Worm (Caenorhabditis elegans) whole organism, mixed stage, embryonic: ENCODE measurements around the gene F41G3.10.

Experiments used
- M03D4.4 ChIP-seq: sonication (generic microtip); optimal IDR thresholded peaks from 2 replicates; lab custom pipeline; 2017; ENCODE audit warnings: mild to moderate bottlenecking, missing genetic modification characterization, missing compliant biosample characterization
- bed-3 ChIP-seq: fragments of 200-800 bp; sonication (Bioruptor generic); optimal IDR thresholded peaks from 3 replicates; lab custom pipeline; 2018; ENCODE audit warnings: mild to moderate bottlenecking, missing genetic modification characterization, moderate library complexity, missing compliant biosample characterization
- blmp-1 ChIP-seq: fragments of 150-350 bp; optimal IDR thresholded peaks from 2 replicates; lab custom pipeline; 2014; ENCODE audit warnings: missing biosample characterization, missing genetic modification characterization
- ceh-39 ChIP-seq: fragments of 150-350 bp; optimal IDR thresholded peaks from 2 replicates; lab custom pipeline; 2014; ENCODE audit warnings: missing biosample characterization, missing genetic modification characterization
- ceh-43 ChIP-seq: fragments of 200-800 bp; sonication (Bioruptor generic); optimal IDR thresholded peaks from 2 replicates; lab custom pipeline; 2018; ENCODE audit warnings: mild to moderate bottlenecking, missing genetic modification characterization, moderate library complexity, missing compliant biosample characterization
- ceh-83 ChIP-seq: fragments of 200-800 bp; sonication (Bioruptor generic); optimal IDR thresholded peaks from 2 replicates; lab custom pipeline; 2018; ENCODE audit warnings: mild to moderate bottlenecking, missing genetic modification characterization, missing compliant biosample characterization
- ces-1 ChIP-seq: fragments of 150-350 bp; optimal IDR thresholded peaks from 2 replicates; lab custom pipeline; 2014; ENCODE audit warnings: missing biosample characterization, missing genetic modification reagents, missing genetic modification characterization
- cnd-1 ChIP-seq: fragments of 200-800 bp; sonication (Bioruptor generic); optimal IDR thresholded peaks from 2 replicates; lab custom pipeline; 2018; ENCODE audit warnings: mild to moderate bottlenecking, missing genetic modification characterization, missing compliant biosample characterization
- drap-1 ChIP-seq: fragments of 200-800 bp; sonication (Bioruptor generic); optimal IDR thresholded peaks from 3 replicates; lab custom pipeline; 2018; ENCODE audit warnings: mild to moderate bottlenecking, missing genetic modification characterization, missing compliant biosample characterization
- elt-1 ChIP-seq: sonication (generic microtip); optimal IDR thresholded peaks from 2 replicates; lab custom pipeline; 2017; ENCODE audit warnings: missing genetic modification characterization, mild to moderate bottlenecking, missing compliant biosample characterization, antibody characterized with exemption, moderate library complexity, borderline replicate concordance; ENCODE audit not compliant: insufficient read depth
- elt-3 ChIP-seq: fragments of 150-350 bp; optimal IDR thresholded peaks from 2 replicates; lab custom pipeline; 2014; ENCODE audit warnings: missing biosample characterization, missing genetic modification characterization
- flh-1 ChIP-seq: fragments of 200-800 bp; sonication (Bioruptor generic); optimal IDR thresholded peaks from 2 replicates; lab custom pipeline; 2018; ENCODE audit warnings: mild to moderate bottlenecking, missing genetic modification characterization, moderate library complexity, missing compliant biosample characterization
- ham-2 ChIP-seq: fragments of 200-800 bp; sonication (Bioruptor generic); optimal IDR thresholded peaks from 2 replicates; lab custom pipeline; 2018; ENCODE audit warnings: mild to moderate bottlenecking, missing genetic modification characterization, missing compliant biosample characterization
- hlh-1 ChIP-seq: fragments of 150-350 bp; optimal IDR thresholded peaks from 2 replicates; lab custom pipeline; 2014; ENCODE audit warnings: missing biosample characterization, missing genetic modification reagents, missing genetic modification characterization
- lin-13 ChIP-seq: fragments of 150-350 bp; optimal IDR thresholded peaks from 2 replicates; lab custom pipeline; 2014; ENCODE audit warnings: missing biosample characterization, missing genetic modification characterization
- lin-32 ChIP-seq: fragments of 200-800 bp; sonication (Bioruptor generic); optimal IDR thresholded peaks from 2 replicates; lab custom pipeline; 2018; ENCODE audit warnings: mild to moderate bottlenecking, missing genetic modification characterization, missing compliant biosample characterization
- lsy-2 ChIP-seq: fragments of 150-350 bp; optimal IDR thresholded peaks from 2 replicates; lab custom pipeline; 2014; ENCODE audit warnings: missing biosample characterization, missing genetic modification characterization
- mab-5 ChIP-seq: fragments of 150-350 bp; optimal IDR thresholded peaks from 2 replicates; lab custom pipeline; 2014; ENCODE audit warnings: missing biosample characterization, missing genetic modification characterization
- mep-1 ChIP-seq: fragments of 150-350 bp; optimal IDR thresholded peaks from 2 replicates; lab custom pipeline; 2017; ENCODE audit warnings: missing biosample characterization, missing genetic modification reagents, missing genetic modification characterization, inconsistent platforms
- mls-2 ChIP-seq: sonication (generic microtip); optimal IDR thresholded peaks from 2 replicates; lab custom pipeline; 2016; ENCODE audit warnings: mild to moderate bottlenecking, missing genetic modification characterization, moderate library complexity, missing compliant biosample characterization
- nhr-12 ChIP-seq: fragments of 150-350 bp; optimal IDR thresholded peaks from 2 replicates; lab custom pipeline; 2014; ENCODE audit warnings: missing biosample characterization, missing genetic modification characterization
- nhr-2 ChIP-seq: fragments of 150-350 bp; optimal IDR thresholded peaks from 2 replicates; lab custom pipeline; 2014; ENCODE audit warnings: missing biosample characterization, missing genetic modification characterization
- nhr-237 ChIP-seq: fragments of 150-350 bp; optimal IDR thresholded peaks from 2 replicates; lab custom pipeline; 2014; ENCODE audit warnings: missing biosample characterization, missing genetic modification characterization
- nhr-28 ChIP-seq: fragments of 150-350 bp; optimal IDR thresholded peaks from 2 replicates; lab custom pipeline; 2014; ENCODE audit warnings: missing biosample characterization, missing genetic modification characterization
- nhr-76 ChIP-seq: sonication (generic microtip); optimal IDR thresholded peaks from 2 replicates; lab custom pipeline; 2017; ENCODE audit warnings: missing biosample characterization, missing genetic modification characterization
- pha-4 ChIP-seq: fragments of 150-350 bp; optimal IDR thresholded peaks from 2 replicates; lab custom pipeline; 2018; ENCODE audit warnings: missing biosample characterization, missing genetic modification reagents, missing genetic modification characterization
- sem-2 ChIP-seq: fragments of 200-800 bp; sonication (Bioruptor generic); optimal IDR thresholded peaks from 2 replicates; lab custom pipeline; 2018; ENCODE audit warnings: mild to moderate bottlenecking, missing genetic modification characterization, missing compliant biosample characterization
- snpc-4 ChIP-seq: fragments of 150-350 bp; optimal IDR thresholded peaks from 2 replicates; lab custom pipeline; 2014; ENCODE audit warnings: missing biosample characterization, missing genetic modification characterization
- sptf-1 ChIP-seq: sonication (generic microtip); optimal IDR thresholded peaks from 2 replicates; lab custom pipeline; 2017; ENCODE audit warnings: mild to moderate bottlenecking, missing genetic modification characterization, moderate library complexity, missing compliant biosample characterization
- tbx-8 ChIP-seq: fragments of 200-800 bp; sonication (Bioruptor generic); optimal IDR thresholded peaks from 2 replicates; lab custom pipeline; 2018; ENCODE audit warnings: mild to moderate bottlenecking, missing genetic modification characterization, moderate library complexity, missing compliant biosample characterization
- unc-120 ChIP-seq: sonication (generic microtip); optimal IDR thresholded peaks from 2 replicates; lab custom pipeline; 2017; ENCODE audit warnings: missing genetic modification characterization, missing compliant biosample characterization; ENCODE audit not compliant: poor library complexity, severe bottlenecking
- unc-39 ChIP-seq: fragments of 150-350 bp; optimal IDR thresholded peaks from 2 replicates; lab custom pipeline; 2014; ENCODE audit warnings: missing biosample characterization, missing genetic modification characterization
- unc-62 ChIP-seq: fragments of 150-350 bp; optimal IDR thresholded peaks from 2 replicates; lab custom pipeline; 2014; ENCODE audit warnings: missing biosample characterization, missing genetic modification reagents, missing genetic modification characterization
- zip-8 ChIP-seq: fragments of 150-350 bp; optimal IDR thresholded peaks from 2 replicates; lab custom pipeline; 2014; ENCODE audit warnings: missing biosample characterization, missing genetic modification characterization
- ztf-11 ChIP-seq: fragments of 150-350 bp; optimal IDR thresholded peaks from 2 replicates; lab custom pipeline; 2014; ENCODE audit warnings: missing biosample characterization, missing genetic modification characterization

F41G3.10 gene

DNA sequence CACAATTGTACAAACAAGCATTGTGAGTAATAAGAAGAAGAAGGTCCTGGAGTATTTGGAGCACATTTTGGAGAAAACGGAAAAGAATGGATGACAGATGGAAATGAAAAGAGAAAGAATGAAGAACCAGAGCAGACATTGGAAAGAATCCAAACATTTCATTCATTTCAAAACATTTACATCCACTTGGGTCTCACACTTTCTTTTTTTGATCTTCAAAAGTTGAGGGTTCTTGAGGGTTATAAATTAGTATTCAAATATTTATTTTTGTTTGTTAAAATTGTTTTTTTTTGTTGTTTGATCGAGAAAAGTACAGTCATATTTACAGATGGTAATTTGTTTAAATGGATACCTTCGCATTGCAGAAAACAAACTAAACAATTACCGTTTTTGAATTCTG is 15.6 kb downstream of the F41G3.10 start, which contains the start of gene T14B4.9:
Gene T14B4.9 (minus strand): TSS at position 101 of the 400 bp plus-strand sequence.
- TF ChIP-seq cnd-1 (tag; lab: Kevin White, UChicago), result no peak

DNA sequence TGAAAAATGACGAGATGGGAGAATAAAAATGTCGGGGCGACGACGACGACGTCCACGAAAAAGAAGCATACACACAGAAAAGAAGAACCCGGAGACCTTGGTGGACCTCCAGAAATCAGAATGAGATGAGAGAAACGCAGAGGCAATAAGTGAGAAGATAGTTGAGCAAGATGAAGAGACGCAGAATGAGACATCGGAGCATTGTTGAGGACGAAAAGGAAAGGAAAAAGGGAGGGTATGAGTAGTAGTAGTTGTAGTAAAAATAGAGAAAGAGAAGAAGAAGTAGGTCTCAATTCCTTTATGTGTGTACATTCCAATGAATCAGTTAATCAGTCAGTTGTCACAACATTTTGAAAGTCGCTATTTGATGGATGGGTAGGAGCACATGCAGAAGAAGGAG is 20.0 kb downstream of the F41G3.10 start, which contains the start of gene T14B4.8:
Gene T14B4.8 (minus strand): TSS at position 60 of the 400 bp plus-strand sequence.
- TF ChIP-seq sptf-1 (tag; lab: Kevin White, UChicago) (peak; percentile 22), mep-1 (tag; lab: Kevin White, UChicago) (peak; percentile 2), pha-4 (tag; lab: Kevin White, UChicago) (no peak), nhr-28 (tag; lab: Kevin White, UChicago) (no peak), ces-1 (GFP tag; lab: Kevin White, UChicago) (peak; percentile 77), cnd-1 (tag; lab: Kevin White, UChicago) (no peak), unc-62 (GFP tag; lab: Kevin White, UChicago) (peak; percentile 31), unc-120 (tag; lab: Kevin White, UChicago) (peak; percentile 24)

DNA sequence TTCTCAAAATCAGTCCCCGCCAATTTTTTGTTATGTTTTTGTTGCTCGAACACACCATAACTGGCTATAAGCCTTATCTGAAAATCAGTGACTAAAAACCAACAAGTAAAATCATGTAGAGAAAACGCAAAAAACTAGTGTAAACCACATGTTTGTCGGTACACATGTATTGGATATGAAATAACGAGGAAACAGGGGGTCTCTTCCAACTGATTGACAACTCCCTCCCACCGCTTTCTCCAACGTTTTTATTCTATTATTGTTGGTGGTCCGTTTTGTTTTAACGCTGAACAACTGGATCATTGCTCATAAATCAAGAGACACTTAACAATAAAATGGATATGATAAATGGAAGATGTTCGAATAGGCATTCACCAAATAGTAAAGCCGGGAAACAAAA is 22.5 kb downstream of the F41G3.10 start:
- TF ChIP-seq ceh-39 (tag; lab: Kevin White, UChicago), result no peak
- no peak for TF ChIP-seq ceh-43 (GFP tag; lab: Kevin White, UChicago)
- peak; percentile 11 for TF ChIP-seq ces-1 (GFP tag; lab: Kevin White, UChicago)
- TF ChIP-seq unc-62 (GFP tag; lab: Kevin White, UChicago), result peak; percentile 61

DNA sequence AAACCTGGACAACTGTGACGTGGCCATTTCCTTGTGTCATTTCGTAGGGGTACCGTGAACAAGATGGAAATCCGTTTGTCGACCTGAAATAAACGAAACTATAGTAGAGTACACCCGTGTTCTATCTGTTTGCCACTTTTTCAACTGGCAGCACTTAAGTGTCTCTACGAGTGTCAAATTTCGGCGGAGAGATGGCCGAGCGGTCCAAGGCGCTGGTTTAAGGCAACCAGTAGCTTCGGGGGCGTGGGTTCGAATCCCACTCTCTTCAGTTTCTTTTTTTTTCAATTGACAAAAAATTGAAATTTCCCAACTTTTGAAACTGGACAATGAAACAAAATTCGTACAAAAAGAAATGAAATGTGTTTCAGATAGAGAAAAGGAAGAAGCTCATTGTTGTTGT is 27.7 kb downstream of the F41G3.10 start:
- no peak for TF ChIP-seq elt-3
- TF ChIP-seq M03D4.4, result peak; percentile 52
- no peak for TF ChIP-seq mls-2
- TF ChIP-seq hlh-1 (tag; lab: Kevin White, UChicago), result no peak
- peak; percentile 30 for TF ChIP-seq drap-1 (GFP tag; lab: Kevin White, UChicago)
- TF ChIP-seq unc-120 (tag; lab: Kevin White, UChicago), result peak; percentile 41
- no peak for TF ChIP-seq ham-2 (GFP tag; lab: Kevin White, UChicago)
- TF ChIP-seq nhr-2 (tag; lab: Kevin White, UChicago), result no peak
- TF ChIP-seq nhr-12, result no peak
- TF ChIP-seq snpc-4 (tag; lab: Kevin White, UChicago), result no peak
- no peak for TF ChIP-seq tbx-8 (GFP tag; lab: Kevin White, UChicago)
- TF ChIP-seq ceh-39 (tag; lab: Kevin White, UChicago), result no peak
- TF ChIP-seq lsy-2 (tag; lab: Kevin White, UChicago), result no peak
- no peak for TF ChIP-seq flh-1 (GFP tag; lab: Kevin White, UChicago)
- no peak for TF ChIP-seq blmp-1 (tag; lab: Kevin White, UChicago)
- TF ChIP-seq nhr-237 (tag; lab: Kevin White, UChicago), result no peak
- TF ChIP-seq pha-4 (tag; lab: Kevin White, UChicago), result no peak
- TF ChIP-seq unc-62 (GFP tag; lab: Kevin White, UChicago), result no peak
- TF ChIP-seq cnd-1 (tag; lab: Kevin White, UChicago), result no peak
- TF ChIP-seq unc-39 (tag; lab: Kevin White, UChicago), result peak; percentile 48
- no peak for TF ChIP-seq nhr-28 (tag; lab: Kevin White, UChicago)
- no peak for TF ChIP-seq ztf-11 (tag; lab: Kevin White, UChicago)
- no peak for TF ChIP-seq mab-5
- TF ChIP-seq ceh-83 (GFP tag; lab: Kevin White, UChicago), result no peak
- TF ChIP-seq nhr-76 (tag; lab: Kevin White, UChicago), result no peak
- peak; percentile 5 for TF ChIP-seq mep-1 (tag; lab: Kevin White, UChicago)
- TF ChIP-seq ces-1 (GFP tag; lab: Kevin White, UChicago), result no peak
- no peak for TF ChIP-seq zip-8 (tag; lab: Kevin White, UChicago)
- TF ChIP-seq ceh-43 (GFP tag; lab: Kevin White, UChicago), result no peak
- no peak for TF ChIP-seq lin-13
- no peak for TF ChIP-seq elt-1 (tag; lab: Kevin White, UChicago)
- TF ChIP-seq lin-32 (GFP tag; lab: Kevin White, UChicago), result no peak
- TF ChIP-seq sem-2 (GFP tag; lab: Kevin White, UChicago), result no peak
- TF ChIP-seq sptf-1 (tag; lab: Kevin White, UChicago), result peak; percentile 42
- peak; percentile 34 for TF ChIP-seq bed-3 (GFP tag; lab: Kevin White, UChicago)
- TF ChIP-seq, all 35 proteins: peak for 7
